Fruit fly (Drosophila melanogaster): ENCODE data around the gene CG14316.

The CG14316 gene

DNA sequence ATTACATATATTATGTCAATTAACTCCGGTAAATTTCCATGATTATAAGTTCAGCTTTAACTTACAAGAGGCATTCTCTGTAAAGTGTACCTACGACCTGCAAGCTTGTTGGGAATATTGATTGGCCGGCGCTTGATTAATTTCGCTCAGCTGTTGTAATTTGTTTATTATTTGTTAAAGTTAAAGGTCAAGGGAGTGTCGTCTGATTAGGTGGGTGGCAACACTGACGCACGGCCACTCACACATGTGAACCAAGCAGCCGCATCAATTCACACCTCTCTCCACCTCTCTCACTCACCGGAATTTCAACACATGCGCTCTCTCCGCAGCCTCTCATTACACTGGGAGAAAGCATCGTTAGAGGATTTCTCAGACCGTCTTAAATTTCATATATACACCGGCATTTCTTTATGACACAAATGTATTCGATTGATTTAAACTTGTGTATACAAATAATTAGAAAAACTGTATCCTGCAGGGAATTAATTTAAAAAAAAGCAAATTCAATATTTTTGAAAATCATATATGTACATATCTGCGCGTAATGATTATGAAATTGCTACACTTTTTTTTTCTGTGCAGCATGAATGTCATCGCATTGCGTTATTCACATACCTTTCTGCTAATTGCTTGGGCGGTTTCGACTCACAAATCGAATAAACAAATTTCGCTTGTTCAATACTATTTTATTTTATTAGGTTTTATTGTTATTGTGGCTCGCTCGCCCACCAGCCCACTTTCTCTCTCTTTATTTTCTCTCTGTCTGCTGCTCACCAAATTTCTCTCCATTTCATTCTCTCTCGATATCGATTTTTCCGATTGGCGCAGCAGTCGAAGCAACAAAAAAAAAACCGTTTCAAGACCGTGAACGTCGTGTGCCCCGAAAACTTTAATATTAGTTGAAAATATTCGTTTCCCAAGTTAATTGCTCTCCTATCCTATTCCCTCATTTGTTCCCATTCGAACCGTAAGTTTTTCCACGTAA is 20.4 kb downstream of the CG14316 start (continued):
- peak; percentile 84 for TF ChIP-seq jumu (GFP tag; optimal IDR thresholded peaks at IDR 0.05)
- TF ChIP-seq CG11085 (GFP tag; IDR thresholded peaks at IDR 0.05): peak; percentile 71
- peak; percentile 86 for TF ChIP-seq CG11398 (GFP tag; optimal IDR thresholded peaks at IDR 0.05)
- TF ChIP-seq rib (GFP tag; IDR thresholded peaks at IDR 0.05): no peak; the same call in 1 of the 2 replicates
- TF ChIP-seq kni (GFP tag; optimal IDR thresholded peaks at IDR 0.05): peak; percentile 85
- peak; percentile 90 for TF ChIP-seq CG12744 (GFP tag; optimal IDR thresholded peaks at IDR 0.05)
- peak; percentile 80 for TF ChIP-seq ems (GFP tag; optimal IDR thresholded peaks at IDR 0.05)
- peak; percentile 78 for TF ChIP-seq ac (GFP tag; optimal IDR thresholded peaks at IDR 0.05)
- no peak for TF ChIP-seq CG8478 (optimal IDR thresholded peaks at IDR 0.05)
- no peak for TF ChIP-seq CG30020 (tag; optimal IDR thresholded peaks at IDR 0.05)
- peak; percentile 16 for TF ChIP-seq Dp (GFP tag; optimal IDR thresholded peaks at IDR 0.05)
- peak; percentile 15; the same call in 1 of the 2 replicates for TF ChIP-seq aop (GFP tag; IDR thresholded peaks at IDR 0.05)
- no peak for TF ChIP-seq usp (GFP tag; optimal IDR thresholded peaks at IDR 0.05)
- peak; percentile 92 for TF ChIP-seq dysf (GFP tag; IDR thresholded peaks at IDR 0.05)
- TF ChIP-seq ham (GFP tag; IDR thresholded peaks at IDR 0.05): no peak
- TF ChIP-seq pho (GFP tag; optimal IDR thresholded peaks at IDR 0.05): peak; percentile 90
- no peak for TF ChIP-seq CG7745 (tag; optimal IDR thresholded peaks at IDR 0.05)
- TF ChIP-seq sens (GFP tag): peak; percentile 99
- peak; percentile 94 for TF ChIP-seq grau (tag; optimal IDR thresholded peaks at IDR 0.05)
- TF ChIP-seq tio (GFP tag; optimal IDR thresholded peaks at IDR 0.05): peak; percentile 94
- TF ChIP-seq wor (GFP tag; IDR thresholded peaks at IDR 0.05): peak; percentile 92
- peak; percentile 79 for TF ChIP-seq CG14667 (GFP tag; IDR thresholded peaks at IDR 0.05)
- peak; percentile 61 for TF ChIP-seq cg (GFP tag; optimal IDR thresholded peaks at IDR 0.05)
- no peak for TF ChIP-seq hbn (GFP tag; IDR thresholded peaks at IDR 0.05; ENCODE audit: partially characterized antibody)
- TF ChIP-seq CG12391 (tag; optimal IDR thresholded peaks at IDR 0.05): peak; percentile 95
- TF ChIP-seq Sox102F (GFP tag; optimal IDR thresholded peaks at IDR 0.05): peak; percentile 96
- peak; percentile 78 for TF ChIP-seq Aef1 (GFP tag; IDR thresholded peaks at IDR 0.05)
- peak; percentile 92 for TF ChIP-seq Atf-2 (GFP tag; optimal IDR thresholded peaks at IDR 0.05)
- no peak; the same call in 1 of the 2 replicates for TF ChIP-seq bowl (GFP tag; IDR thresholded peaks at IDR 0.05)
- peak; percentile 88 for TF ChIP-seq CG7786 (GFP tag; optimal IDR thresholded peaks at IDR 0.05)
- peak; percentile 79 for TF ChIP-seq Usf (GFP tag; optimal IDR thresholded peaks at IDR 0.05)
- TF ChIP-seq inv (GFP tag; IDR thresholded peaks at IDR 0.05; ENCODE audit: partially characterized antibody): no peak
- TF ChIP-seq fd3F (GFP tag; optimal IDR thresholded peaks at IDR 0.05): peak; percentile 88
- TF ChIP-seq BEAF-32 (GFP tag; optimal IDR thresholded peaks at IDR 0.05): no peak
- peak; percentile 86 for TF ChIP-seq twi (tag; optimal IDR thresholded peaks at IDR 0.05)
- peak; percentile 83 for TF ChIP-seq ERR (GFP tag; optimal IDR thresholded peaks at IDR 0.05)
- peak; percentile 93 for TF ChIP-seq caup (GFP tag; optimal IDR thresholded peaks at IDR 0.05; ENCODE audit: severe bottlenecking)
- peak; percentile 92 for TF ChIP-seq zfh1 (GFP tag; IDR thresholded peaks at IDR 0.05)
- TF ChIP-seq corto (GFP tag; optimal IDR thresholded peaks at IDR 0.05): peak; percentile 36
- TF ChIP-seq stc (GFP tag; IDR thresholded peaks at IDR 0.05): peak; percentile 93
- peak; percentile 72 for TF ChIP-seq CG3726 (GFP tag; IDR thresholded peaks at IDR 0.05)
- TF ChIP-seq danr (GFP tag; IDR thresholded peaks at IDR 0.05): peak; percentile 66
- TF ChIP-seq CG13296 (GFP tag; optimal IDR thresholded peaks at IDR 0.05): peak; percentile 92
- TF ChIP-seq dpn (GFP tag; optimal IDR thresholded peaks at IDR 0.05): peak; percentile 93
- peak; percentile 74 for TF ChIP-seq btn (GFP tag; optimal IDR thresholded peaks at IDR 0.05)
- peak; percentile 77 for TF ChIP-seq CG1024 (GFP tag; IDR thresholded peaks at IDR 0.05)
- peak; percentile 89 for TF ChIP-seq scrt (GFP tag; optimal IDR thresholded peaks at IDR 0.05)
- TF ChIP-seq gt (GFP tag; IDR thresholded peaks at IDR 0.05): peak; percentile 68; the same call in 1 of the 2 replicates
- peak; percentile 75 for TF ChIP-seq H15 (GFP tag; IDR thresholded peaks at IDR 0.05)

Measured in whole organism, embryonic.